Fruit fly (Drosophila melanogaster) whole organism, wandering third instar larva: ENCODE measurements around the gene Pdfr.

Experiments used
- Abd-B ChIP-seq: fragments of >200 bp; optimal IDR thresholded peaks from 2 replicates; lab custom pipeline; 2017; ENCODE audit warnings: missing biosample characterization, missing genetic modification characterization
- Hnf4 ChIP-seq: fragments of 200-800 bp; sonication (Bioruptor generic); optimal IDR thresholded peaks from 2 replicates; lab custom pipeline; 2016; ENCODE audit warnings: missing biosample characterization, mild to moderate bottlenecking, missing genetic modification characterization
- Myc ChIP-seq: fragments of >200 bp; optimal IDR thresholded peaks from 2 replicates; lab custom pipeline; 2017
- OdsH ChIP-seq: fragments of 200-800 bp; sonication (Bioruptor generic); optimal IDR thresholded peaks from 2 replicates; lab custom pipeline; 2016; ENCODE audit warnings: missing biosample characterization, mild to moderate bottlenecking, missing genetic modification characterization
- br ChIP-seq: fragments of 200-800 bp; sonication (Bioruptor generic); optimal IDR thresholded peaks from 2 replicates; lab custom pipeline; 2016; ENCODE audit warnings: missing biosample characterization, missing genetic modification characterization
- dmrt93B ChIP-seq: fragments of 200-800 bp; sonication (Bioruptor generic); optimal IDR thresholded peaks from 2 replicates; lab custom pipeline; 2018; ENCODE audit warnings: missing biosample characterization, mild to moderate bottlenecking, missing genetic modification characterization
- ey ChIP-seq: fragments of 200-800 bp; sonication (Bioruptor generic); optimal IDR thresholded peaks from 2 replicates; lab custom pipeline; 2016; ENCODE audit warnings: missing biosample characterization, missing genetic modification characterization
- h ChIP-seq: fragments of 200-800 bp; sonication (Bioruptor generic); optimal IDR thresholded peaks from 3 replicates; lab custom pipeline; 2016; ENCODE audit warnings: missing biosample characterization, mild to moderate bottlenecking, missing genetic modification characterization
- lola ChIP-seq: fragments of >200 bp; optimal IDR thresholded peaks from 2 replicates; lab custom pipeline; 2017; ENCODE audit warnings: missing biosample characterization, missing genetic modification characterization
- tai ChIP-seq: sonication (Bioruptor generic); optimal IDR thresholded peaks from 2 replicates; lab custom pipeline; 2016; ENCODE audit warnings: missing biosample characterization, missing genetic modification characterization

DNA sequence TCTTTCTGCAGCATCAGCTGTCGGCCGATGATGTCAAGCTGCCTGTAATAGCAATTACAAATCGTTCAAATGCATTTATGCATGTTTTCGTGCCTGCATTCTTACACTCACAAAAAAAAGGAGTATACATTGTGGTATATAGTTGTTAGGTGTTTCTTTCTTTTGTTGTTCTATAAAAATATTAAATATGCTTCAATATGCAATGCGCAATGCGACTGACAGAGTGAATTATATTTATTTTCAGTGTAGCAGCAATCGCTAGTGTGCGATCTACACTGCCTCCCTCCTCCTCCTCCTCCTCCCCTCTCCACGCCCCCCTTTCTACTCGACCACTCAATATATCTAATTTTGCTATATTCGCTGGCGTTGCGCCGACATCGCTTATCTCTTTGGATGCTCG lies 43.1 kb upstream of the Pdfr start:
- TF ChIP-seq dmrt93B, result no peak
- TF ChIP-seq br (GFP tag; lab: Kevin White, UChicago), result no peak
- no peak for TF ChIP-seq ey (GFP tag; lab: Kevin White, UChicago)
- no peak for TF ChIP-seq lola (GFP tag; lab: Kevin White, UChicago)
- TF ChIP-seq tai (GFP tag; lab: Kevin White, UChicago), result no peak
- no peak for TF ChIP-seq Myc (lab: Kevin White, UChicago)
- TF ChIP-seq Hnf4 (GFP tag; lab: Kevin White, UChicago), result no peak
- TF ChIP-seq h (GFP tag; lab: Kevin White, UChicago), result no peak
- TF ChIP-seq Abd-B, result no peak
- TF ChIP-seq OdsH, result no peak
